Worm (Caenorhabditis elegans) whole organism, late embryonic: ENCODE measurements around the gene srt-31.
A peak's percentile ranks its signal among the peaks of the same experiment; 100 is the strongest.

Experiments used
- C38D4.7 ChIP-seq: fragments of 200-800 bp; sonication (Bioruptor generic); optimal IDR thresholded peaks from 2 replicates; lab custom pipeline; 2018; ENCODE audit warnings: mild to moderate bottlenecking, missing genetic modification characterization, moderate library complexity, missing compliant biosample characterization
- K02D7.2 ChIP-seq: sonication (generic microtip); optimal IDR thresholded peaks from 2 replicates; lab custom pipeline; 2017; ENCODE audit warnings: mild to moderate bottlenecking, missing genetic modification characterization, missing compliant biosample characterization
- T23F11.4 ChIP-seq: fragments of 200-800 bp; sonication (Bioruptor generic); optimal IDR thresholded peaks from 2 replicates; lab custom pipeline; 2018; ENCODE audit warnings: mild to moderate bottlenecking, missing genetic modification characterization, missing compliant biosample characterization
- Y22D7AL.16 ChIP-seq: sonication (generic microtip); optimal IDR thresholded peaks from 2 replicates; lab custom pipeline; 2016; ENCODE audit warnings: missing genetic modification characterization, missing compliant biosample characterization
- ahr-1 ChIP-seq: sonication (generic microtip); optimal IDR thresholded peaks from 2 replicates; lab custom pipeline; 2016; ENCODE audit warnings: missing genetic modification characterization, missing compliant biosample characterization
- ama-1 ChIP-seq: fragments of 150-350 bp; optimal IDR thresholded peaks from 2 replicates; lab custom pipeline; 2014
- ceh-14 ChIP-seq: sonication (generic microtip); optimal IDR thresholded peaks from 2 replicates; lab custom pipeline; 2016; ENCODE audit warnings: missing genotype, missing genetic modification characterization, missing compliant biosample characterization
- ceh-24 ChIP-seq: sonication (generic microtip); optimal IDR thresholded peaks from 2 replicates; lab custom pipeline; 2016; ENCODE audit warnings: mild to moderate bottlenecking, missing genetic modification characterization, missing compliant biosample characterization
- ceh-30 ChIP-seq: fragments of 150-350 bp; optimal IDR thresholded peaks from 2 replicates; lab custom pipeline; 2014; ENCODE audit warnings: missing biosample characterization, missing genetic modification characterization
- ceh-45 ChIP-seq: fragments of 200-800 bp; sonication (Bioruptor generic); IDR thresholded peaks from 2 replicates; pipeline ENCODE4 v1.3.6; 2022; ENCODE audit warnings: missing genetic modification reagents, missing genetic modification characterization, missing compliant biosample characterization
- ceh-9 ChIP-seq: sonication (generic microtip); optimal IDR thresholded peaks from 2 replicates; lab custom pipeline; 2016; ENCODE audit warnings: mild to moderate bottlenecking, missing genetic modification characterization, inconsistent platforms, missing compliant biosample characterization
- che-1 ChIP-seq: sonication (generic microtip); optimal IDR thresholded peaks from 2 replicates; lab custom pipeline; 2016; ENCODE audit warnings: mild to moderate bottlenecking, missing genetic modification characterization, missing compliant biosample characterization
- dmd-4 ChIP-seq: sonication (generic microtip); optimal IDR thresholded peaks from 2 replicates; lab custom pipeline; 2016; ENCODE audit warnings: borderline replicate concordance, missing genetic modification characterization, missing compliant biosample characterization
- elt-2 ChIP-seq: sonication (generic microtip); optimal IDR thresholded peaks from 2 replicates; lab custom pipeline; 2016; ENCODE audit warnings: missing genetic modification reagents, missing genetic modification characterization, missing compliant biosample characterization
- eyg-1 ChIP-seq: sonication (generic microtip); optimal IDR thresholded peaks from 2 replicates; lab custom pipeline; 2016; ENCODE audit warnings: missing genotype, missing genetic modification characterization, missing compliant biosample characterization
- fkh-6 ChIP-seq: sonication (generic microtip); optimal IDR thresholded peaks from 2 replicates; lab custom pipeline; 2016; ENCODE audit warnings: missing genetic modification characterization, missing compliant biosample characterization
- hlh-13 ChIP-seq: fragments of 200-800 bp; sonication (Bioruptor generic); optimal IDR thresholded peaks from 2 replicates; lab custom pipeline; 2018; ENCODE audit warnings: mild to moderate bottlenecking, missing genetic modification characterization, missing compliant biosample characterization
- hlh-15 ChIP-seq: sonication (generic microtip); optimal IDR thresholded peaks from 2 replicates; lab custom pipeline; 2016; ENCODE audit warnings: missing genetic modification characterization, missing compliant biosample characterization
- hlh-8 ChIP-seq: sonication (generic microtip); optimal IDR thresholded peaks from 2 replicates; lab custom pipeline; 2016; ENCODE audit warnings: missing genotype, missing genetic modification characterization, missing compliant biosample characterization
- lim-6 ChIP-seq: sonication (generic microtip); optimal IDR thresholded peaks from 2 replicates; lab custom pipeline; 2016; ENCODE audit warnings: missing genetic modification characterization, missing compliant biosample characterization
- lin-11 ChIP-seq: fragments of 200-800 bp; sonication (Bioruptor generic); optimal IDR thresholded peaks from 2 replicates; lab custom pipeline; 2018; ENCODE audit warnings: mild to moderate bottlenecking, missing genetic modification characterization, missing compliant biosample characterization
- madf-2 ChIP-seq: sonication (generic microtip); optimal IDR thresholded peaks from 2 replicates; lab custom pipeline; 2017; ENCODE audit warnings: missing genetic modification characterization, missing compliant biosample characterization
- nhr-232 ChIP-seq: sonication (generic microtip); optimal IDR thresholded peaks from 2 replicates; lab custom pipeline; 2016; ENCODE audit warnings: missing genetic modification characterization, missing compliant biosample characterization
- npax-4 ChIP-seq: sonication (generic microtip); optimal IDR thresholded peaks from 2 replicates; lab custom pipeline; 2016; ENCODE audit warnings: missing genetic modification characterization, missing compliant biosample characterization
- pros-1 ChIP-seq: fragments of 150-350 bp; optimal IDR thresholded peaks from 2 replicates; lab custom pipeline; 2014; ENCODE audit warnings: missing biosample characterization, missing genetic modification reagents, missing genetic modification characterization
- rnt-1 ChIP-seq: sonication (generic microtip); optimal IDR thresholded peaks from 2 replicates; lab custom pipeline; 2016; ENCODE audit warnings: missing genetic modification characterization, missing compliant biosample characterization
- sdc-2 ChIP-seq: sonication (generic microtip); optimal IDR thresholded peaks from 2 replicates; lab custom pipeline; 2016; ENCODE audit warnings: missing genotype, missing genetic modification characterization, missing compliant biosample characterization
- sox-2 ChIP-seq: fragments of 200-800 bp; sonication (Bioruptor generic); IDR thresholded peaks from 2 replicates; pipeline ENCODE4 v1.3.6; 2022; ENCODE audit warnings: missing genetic modification reagents, missing genetic modification characterization, missing compliant biosample characterization
- sox-4 ChIP-seq: sonication (generic microtip); optimal IDR thresholded peaks from 2 replicates; lab custom pipeline; 2017; ENCODE audit warnings: mild to moderate bottlenecking, missing genetic modification characterization, inconsistent platforms, missing compliant biosample characterization
- syd-9 ChIP-seq: sonication (generic microtip); optimal IDR thresholded peaks from 2 replicates; lab custom pipeline; 2016; ENCODE audit warnings: mild to moderate bottlenecking, missing genetic modification characterization, moderate library complexity, missing compliant biosample characterization
- tbx-7 ChIP-seq: sonication (generic microtip); optimal IDR thresholded peaks from 2 replicates; lab custom pipeline; 2016; ENCODE audit warnings: missing genotype, missing genetic modification characterization, missing compliant biosample characterization
- unc-3 ChIP-seq, 2 experiments: fragments of 200-800 bp in 1 of 2; sonication (Bioruptor generic) in 1 of 2; sonication (generic microtip) in 1 of 2; conservative IDR thresholded peaks in 1 of 2; optimal IDR thresholded peaks in 1 of 2; 2 replicates each; pipeline versions ENCODE4 v1.3.6 to Lab custom; 2016 to 2022; ENCODE audit warnings: missing compliant biosample characterization in 2 of 2, missing genetic modification characterization in 2 of 2, missing genetic modification reagents in 1 of 2
- unc-55 ChIP-seq: sonication (generic microtip); optimal IDR thresholded peaks from 2 replicates; lab custom pipeline; 2017; ENCODE audit warnings: missing biosample characterization, missing genetic modification reagents, missing genetic modification characterization
- unc-86 ChIP-seq: sonication (generic microtip); optimal IDR thresholded peaks from 2 replicates; lab custom pipeline; 2016; ENCODE audit warnings: missing genetic modification characterization, missing compliant biosample characterization
- zip-5 ChIP-seq: sonication (generic microtip); optimal IDR thresholded peaks from 2 replicates; lab custom pipeline; 2016; ENCODE audit warnings: missing genetic modification characterization, missing compliant biosample characterization

Gene srt-31

ce11 chrV:453569-453968 lies 19.1 kb upstream of the srt-31 start, which contains the start of gene nhr-98:
nhr-98 (plus strand) TSS chrV:453869.
- TF ChIP-seq C38D4.7 (GFP tag; lab: Kevin White, UChicago) = no peak
- TF ChIP-seq madf-2 (tag; lab: Kevin White, UChicago) = no peak

- no peak for TF ChIP-seq zip-5 (tag; lab: Kevin White, UChicago)
Observed at ce11 chrV:457839-458238, 14.8 kb upstream of the srt-31 start.

- no peak for TF ChIP-seq ceh-9 (tag; lab: Kevin White, UChicago)
- TF ChIP-seq syd-9 (tag; lab: Kevin White, UChicago) = no peak
- TF ChIP-seq lim-6 (tag; lab: Kevin White, UChicago) = no peak
- TF ChIP-seq sdc-2 (tag; lab: Kevin White, UChicago) = no peak
- no peak for TF ChIP-seq madf-2 (tag; lab: Kevin White, UChicago)
- TF ChIP-seq dmd-4 (tag; lab: Kevin White, UChicago) = no peak
- peak; percentile 26 for TF ChIP-seq elt-2 (tag; lab: Kevin White, UChicago)
Observed at ce11 chrV:459464-459863, 13.2 kb upstream of the srt-31 start, which contains the start of gene nhr-203. nhr-203 (plus strand) TSS chrV:459795.

DNA sequence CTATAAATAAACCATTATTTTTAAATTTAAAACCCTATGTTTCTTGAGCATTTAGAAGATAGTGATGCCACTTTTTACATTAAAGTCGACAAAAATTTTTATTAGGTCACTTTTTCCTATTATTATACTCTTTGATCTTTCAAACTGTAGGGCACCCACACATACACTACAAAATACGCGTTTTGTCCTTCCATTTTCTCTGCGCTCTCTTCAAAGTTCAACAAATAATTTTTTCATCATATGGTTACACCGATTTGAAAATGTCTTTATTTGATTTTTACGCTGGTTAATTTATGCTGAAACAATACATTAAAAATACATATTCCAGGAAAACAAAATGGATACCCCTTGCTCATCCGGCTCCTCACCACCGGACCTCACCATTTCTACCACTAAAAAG lies 10.4 kb upstream of the srt-31 start, which contains the start of gene nhr-202:
Gene nhr-202 (plus strand): TSS at position 326 of the 400 bp plus-strand sequence.
- no peak for TF ChIP-seq eyg-1 (tag; lab: Kevin White, UChicago)
- no peak for TF ChIP-seq Y22D7AL.16 (tag; lab: Kevin White, UChicago)
- TF ChIP-seq hlh-15 (tag; lab: Kevin White, UChicago) = no peak
- no peak for TF ChIP-seq ama-1 (lab: Kevin White, UChicago)
- TF ChIP-seq che-1 (tag; lab: Kevin White, UChicago) = no peak
- TF ChIP-seq ahr-1 = no peak
- no peak for TF ChIP-seq ceh-30 (tag; lab: Kevin White, UChicago)
- no peak for TF ChIP-seq ceh-14 (tag; lab: Kevin White, UChicago)
- TF ChIP-seq rnt-1 (tag; lab: Kevin White, UChicago) = no peak
- TF ChIP-seq syd-9 (tag; lab: Kevin White, UChicago) = no peak
- no peak for TF ChIP-seq tbx-7
- TF ChIP-seq hlh-13 = no peak

- TF ChIP-seq lin-11 (tag; lab: Kevin White, UChicago) (no peak), sox-4 (no peak), unc-55 (GFP tag; lab: Kevin White, UChicago) (no peak), ceh-24 (tag; lab: Kevin White, UChicago) (no peak), sox-2 (GFP tag; lab: Robert Waterston, UW) (no peak), nhr-232 (tag; lab: Kevin White, UChicago) (no peak), tbx-7 (no peak), sdc-2 (tag; lab: Kevin White, UChicago) (no peak), rnt-1 (tag; lab: Kevin White, UChicago) (no peak), npax-4 (no peak), hlh-8 (tag; lab: Kevin White, UChicago) (no peak), ama-1 (lab: Kevin White, UChicago) (no peak), ceh-45 (GFP tag; lab: Robert Waterston, UW) (no peak), pros-1 (tag; lab: Kevin White, UChicago) (no peak), K02D7.2 (tag; lab: Kevin White, UChicago) (no peak), unc-3 (GFP tag; conservative IDR thresholded peaks at IDR 0.05; lab: Robert Waterston, UW) (no peak), unc-3 (tag; optimal IDR thresholded peaks at IDR 0.05; lab: Kevin White, UChicago) (no peak), fkh-6 (tag; lab: Kevin White, UChicago) (no peak), unc-86 (tag; lab: Kevin White, UChicago) (no peak), T23F11.4 (GFP tag; lab: Kevin White, UChicago) (no peak)
Observed at ce11 chrV:464800-465199, 7.9 kb upstream of the srt-31 start, which contains the start of gene nhr-201. nhr-201 (plus strand) TSS chrV:464828.
